Worm (Caenorhabditis elegans): Measurements from ENCODE around the gene C34E10.10.
A peak's percentile ranks its signal among the peaks of the same experiment; 100 is the strongest.

The C34E10.10 gene

ce11 chrIII:5196298-5197045, 31.2 kb downstream of the C34E10.10 start:
- TF ChIP-seq daf-12 (tag; optimal IDR thresholded peaks at IDR 0.05) (no peak), fkh-10 (GFP tag; optimal IDR thresholded peaks at IDR 0.05) (no peak), nhr-43 (tag; optimal IDR thresholded peaks at IDR 0.05; ENCODE audit: poor library complexity, severe bottlenecking) (peak; percentile 19), mdl-1 (tag; optimal IDR thresholded peaks at IDR 0.05) (no peak), ama-1 (optimal IDR thresholded peaks at IDR 0.05) (peak; percentile 69), elt-3 (tag; optimal IDR thresholded peaks at IDR 0.05) (peak in 1 of 3 experiments; percentile 71), nhr-12 (tag; optimal IDR thresholded peaks at IDR 0.05) (no peak), jun-1 (tag; optimal IDR thresholded peaks at IDR 0.05) (no peak), egl-27 (tag; optimal IDR thresholded peaks at IDR 0.05) (no peak), nfya-1 (tag; optimal IDR thresholded peaks at IDR 0.05; ENCODE audit: insufficient read depth) (no peak), nhr-25 (tag; optimal IDR thresholded peaks at IDR 0.05) (peak; percentile 31), ZK546.5 (tag; optimal IDR thresholded peaks at IDR 0.05) (no peak), elt-2 (tag; optimal IDR thresholded peaks at IDR 0.05) (peak; percentile 52)

ce11 chrIII:5195690-5196089, 32.0 kb downstream of the C34E10.10 start, which contains the start of gene moc-6:
Gene moc-6 (plus strand): TSS chrIII:5195990.
- no peak for TF ChIP-seq ztf-11 (tag; optimal IDR thresholded peaks at IDR 0.05)
- TF ChIP-seq egl-5 (tag; optimal IDR thresholded peaks at IDR 0.05) = no peak
- TF ChIP-seq lin-39 (tag; optimal IDR thresholded peaks at IDR 0.05) = no peak
- TF ChIP-seq nhr-77 (tag; optimal IDR thresholded peaks at IDR 0.05) = no peak
- TF ChIP-seq zag-1 (tag; optimal IDR thresholded peaks at IDR 0.05) = no peak
- TF ChIP-seq ceh-28 (tag; optimal IDR thresholded peaks at IDR 0.05) = peak; percentile 12
- no peak for TF ChIP-seq snpc-4 (tag; optimal IDR thresholded peaks at IDR 0.05)
- no peak for TF ChIP-seq skn-1 (tag; optimal IDR thresholded peaks at IDR 0.05)

- TF ChIP-seq nhr-76 (tag; optimal IDR thresholded peaks at IDR 0.05) = no peak
- TF ChIP-seq pha-4 (tag; optimal IDR thresholded peaks at IDR 0.05) = peak; percentile 3
Measured at ce11 chrIII:5193266-5193665, 34.4 kb downstream of the C34E10.10 start.

ce11 chrIII:5190671-5191174, 37.0 kb downstream of the C34E10.10 start, which contains the start of gene hira-1:
Gene hira-1 (plus strand): TSS chrIII:5191124.
- TF ChIP-seq ceh-28 (tag; optimal IDR thresholded peaks at IDR 0.05) = no peak
- TF ChIP-seq nhr-76 (tag; optimal IDR thresholded peaks at IDR 0.05) = no peak
- no peak for TF ChIP-seq nhr-11 (tag; optimal IDR thresholded peaks at IDR 0.05)
- peak; percentile 3 for TF ChIP-seq hmg-11 (tag; optimal IDR thresholded peaks at IDR 0.05)
- TF ChIP-seq nfya-1 (tag; optimal IDR thresholded peaks at IDR 0.05; ENCODE audit: insufficient read depth) = peak; percentile 0
- TF ChIP-seq ztf-4 (tag; optimal IDR thresholded peaks at IDR 0.05) = no peak
- no peak for TF ChIP-seq mml-1 (tag; optimal IDR thresholded peaks at IDR 0.05)
- TF ChIP-seq nhr-23 (tag; optimal IDR thresholded peaks at IDR 0.05) = peak; percentile 52
- TF ChIP-seq elt-2 (tag; optimal IDR thresholded peaks at IDR 0.05) = peak; percentile 9
- TF ChIP-seq skn-1 (tag; optimal IDR thresholded peaks at IDR 0.05) = no peak
- TF ChIP-seq unc-62 (GFP tag; optimal IDR thresholded peaks at IDR 0.05) = no peak
- TF ChIP-seq nhr-237 (tag; optimal IDR thresholded peaks at IDR 0.05) = no peak
- TF ChIP-seq ceh-82 (tag; optimal IDR thresholded peaks at IDR 0.05) = no peak
- no peak for TF ChIP-seq nhr-43 (tag; optimal IDR thresholded peaks at IDR 0.05; ENCODE audit: poor library complexity, severe bottlenecking)
- peak; percentile 66 for TF ChIP-seq pha-4 (tag; optimal IDR thresholded peaks at IDR 0.05)
- no peak for TF ChIP-seq ztf-11 (tag; optimal IDR thresholded peaks at IDR 0.05)
- no peak for TF ChIP-seq zag-1 (tag; optimal IDR thresholded peaks at IDR 0.05)
- TF ChIP-seq ceh-16 (tag; optimal IDR thresholded peaks at IDR 0.05) = no peak
- no peak for TF ChIP-seq elt-1 (tag; optimal IDR thresholded peaks at IDR 0.05)
- no peak for TF ChIP-seq lsy-12 (tag; optimal IDR thresholded peaks at IDR 0.05)
- TF ChIP-seq egl-27 (tag; optimal IDR thresholded peaks at IDR 0.05) = no peak
- no peak for TF ChIP-seq nhr-25 (tag; optimal IDR thresholded peaks at IDR 0.05)
- peak; percentile 83 for TF ChIP-seq lin-15B (tag; optimal IDR thresholded peaks at IDR 0.05)
- no peak for TF ChIP-seq fkh-10 (GFP tag; optimal IDR thresholded peaks at IDR 0.05)
- TF ChIP-seq nhr-12 (tag; optimal IDR thresholded peaks at IDR 0.05) = no peak
- TF ChIP-seq R02D3.7 (tag; optimal IDR thresholded peaks at IDR 0.05) = no peak
- no peak for TF ChIP-seq fos-1 (tag; optimal IDR thresholded peaks at IDR 0.05)
- TF ChIP-seq tbx-2 (tag; optimal IDR thresholded peaks at IDR 0.05) = no peak
- no peak for TF ChIP-seq sea-2 (GFP tag; optimal IDR thresholded peaks at IDR 0.05)
- TF ChIP-seq snpc-4 (tag; optimal IDR thresholded peaks at IDR 0.05) = peak; percentile 31
- no peak for TF ChIP-seq daf-12 (tag; optimal IDR thresholded peaks at IDR 0.05)
- no peak for TF ChIP-seq ama-1 (optimal IDR thresholded peaks at IDR 0.05)
- TF ChIP-seq jun-1 (tag; optimal IDR thresholded peaks at IDR 0.05) = no peak
- no peak for TF ChIP-seq elt-3 (tag; optimal IDR thresholded peaks at IDR 0.05)
- TF ChIP-seq ceh-9 (tag; optimal IDR thresholded peaks at IDR 0.05) = no peak
- TF ChIP-seq aly-2 (tag; optimal IDR thresholded peaks at IDR 0.05) = no peak
- TF ChIP-seq ZK546.5 (tag; optimal IDR thresholded peaks at IDR 0.05) = no peak
- no peak for TF ChIP-seq mdl-1 (tag; optimal IDR thresholded peaks at IDR 0.05)
- TF ChIP-seq nhr-28 (tag; optimal IDR thresholded peaks at IDR 0.05) = no peak
- no peak for TF ChIP-seq unc-39 (tag; optimal IDR thresholded peaks at IDR 0.05)
- TF ChIP-seq pqm-1 (tag; optimal IDR thresholded peaks at IDR 0.05) = no peak
